Fruit fly (Drosophila melanogaster): ENCODE results near the gene spen.

DNA sequence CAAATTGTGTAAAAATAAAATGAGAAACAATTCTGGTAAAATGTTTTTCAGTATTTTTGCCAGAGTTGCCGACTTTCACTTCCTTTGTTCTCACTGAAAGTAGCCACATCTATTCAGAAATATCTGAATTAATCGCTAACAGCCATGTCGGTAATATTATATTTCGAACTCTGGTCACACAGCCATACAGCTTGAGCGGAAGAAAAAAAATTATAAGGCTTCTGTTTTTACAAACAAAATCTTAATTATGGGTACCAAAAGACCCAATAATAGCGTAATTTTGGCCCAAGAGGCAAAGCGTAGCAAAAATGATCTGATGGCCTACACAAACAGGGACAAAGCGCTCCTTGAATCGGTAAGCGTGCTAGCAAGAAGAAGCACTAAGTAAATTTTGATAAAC, 2.8 kb upstream of the spen start, which contains the start of gene CG3436:
- TF ChIP-seq CG11093 (GFP tag; IDR thresholded peaks at IDR 0.05) (no peak), gro (GFP tag; optimal IDR thresholded peaks at IDR 0.05) (peak; percentile 38), CG15696 (tag; optimal IDR thresholded peaks at IDR 0.05) (no peak), CG13287 (GFP tag; IDR thresholded peaks at IDR 0.05; ENCODE audit: partially characterized antibody) (no peak), Sin3A (optimal IDR thresholded peaks at IDR 0.05) (peak; percentile 44), ttk (GFP tag; IDR thresholded peaks at IDR 0.05) (no peak), eyg (GFP tag; optimal IDR thresholded peaks at IDR 0.05) (no peak), pho (GFP tag; optimal IDR thresholded peaks at IDR 0.05) (no peak), corto (GFP tag; optimal IDR thresholded peaks at IDR 0.05) (no peak), fd64A (GFP tag; optimal IDR thresholded peaks at IDR 0.05) (no peak), ranshi (GFP tag; IDR thresholded peaks at IDR 0.05) (no peak)
